Worm (Caenorhabditis elegans) whole organism, dauer: ENCODE measurements around the gene fbxa-10.

Source experiments
- unc-62 ChIP-seq: sonication (generic microtip); optimal IDR thresholded peaks from 2 replicates; lab custom pipeline; 2017; ENCODE audit warnings: missing biosample characterization, missing genetic modification reagents, missing genetic modification characterization

Gene fbxa-10

ce11 chrIII:955981-956380 is 3.8 kb downstream of the fbxa-10 start, which contains the start of gene fbxa-54:
TSS of gene fbxa-54 (plus strand) at chrIII:956334.
- TF ChIP-seq unc-62 (GFP tag; lab: Kevin White, UChicago) = no peak

DNA sequence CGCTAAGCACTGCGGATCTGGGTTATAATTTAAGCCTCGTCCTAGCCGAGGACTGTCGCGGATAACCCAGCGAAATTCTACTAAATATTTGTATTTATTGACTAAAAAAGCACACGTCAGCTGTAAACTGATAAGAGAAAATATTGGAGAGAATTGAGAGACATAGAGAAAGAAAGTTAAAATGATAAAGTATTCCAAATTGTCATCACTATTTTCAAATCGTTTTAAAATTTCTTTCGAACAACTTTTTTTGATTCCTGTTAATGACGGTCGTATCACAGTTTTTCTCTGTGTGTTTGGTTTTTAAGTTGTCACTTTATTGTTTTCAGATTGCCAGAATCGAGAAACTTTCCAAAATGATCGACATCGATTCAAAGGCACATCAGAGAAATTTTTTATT is 9.8 kb downstream of the fbxa-10 start, which contains the start of gene fbxa-51:
Gene fbxa-51, plus strand, starts transcription at position 322 of the 400 bp plus-strand sequence.
- TF ChIP-seq unc-62 (GFP tag; lab: Kevin White, UChicago) = no peak

- no peak for TF ChIP-seq unc-62 (GFP tag; lab: Kevin White, UChicago)
Observed at ce11 chrIII:964637-965036, 12.4 kb downstream of the fbxa-10 start.

ce11 chrIII:966259-966658 is 14.1 kb downstream of the fbxa-10 start:
- no peak for TF ChIP-seq unc-62 (GFP tag; lab: Kevin White, UChicago)

DNA sequence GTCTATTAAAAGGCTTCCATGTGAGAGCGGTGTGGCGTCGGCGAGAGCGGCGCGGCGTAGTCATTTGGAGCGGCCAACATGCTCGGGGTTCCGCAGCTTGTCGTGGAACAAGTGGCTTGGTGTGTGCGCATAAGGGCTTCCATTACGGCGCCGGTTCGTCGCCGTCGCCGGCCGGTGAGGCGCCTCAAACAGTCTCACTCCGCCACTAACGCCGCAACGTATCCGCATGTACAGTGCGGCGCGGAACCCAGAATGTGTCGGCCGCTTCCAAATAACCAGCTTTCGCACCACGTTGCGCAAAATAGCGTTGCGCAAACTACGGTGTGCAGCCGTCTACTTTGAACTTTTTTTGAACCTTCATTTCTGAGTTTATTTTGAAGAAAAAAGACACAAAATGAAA is 18.7 kb downstream of the fbxa-10 start:
- no peak for TF ChIP-seq unc-62 (GFP tag; lab: Kevin White, UChicago)

DNA sequence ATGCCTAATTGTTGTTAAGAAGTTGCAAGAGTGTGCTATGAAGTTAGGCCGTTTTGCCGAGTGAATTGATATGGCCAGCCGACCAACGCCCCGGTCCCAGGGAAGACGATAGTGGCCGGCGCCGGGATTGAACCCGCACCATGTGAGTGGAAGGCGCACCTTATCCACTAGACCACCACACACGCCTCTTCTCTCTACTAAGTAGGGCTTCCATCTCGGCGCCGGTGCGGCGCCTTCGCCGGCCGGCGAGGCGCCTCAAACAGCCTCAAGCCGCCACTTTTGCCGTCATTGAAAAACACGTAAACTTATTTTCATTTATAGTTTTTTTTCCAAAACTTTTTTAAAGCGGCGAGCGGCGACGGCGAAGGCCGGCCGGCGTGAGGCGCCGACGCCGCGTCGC is 26.7 kb downstream of the fbxa-10 start:
- no peak for TF ChIP-seq unc-62 (GFP tag; lab: Kevin White, UChicago)

ce11 chrIII:981960-982359 is 29.8 kb downstream of the fbxa-10 start:
- TF ChIP-seq unc-62 (GFP tag; lab: Kevin White, UChicago) = no peak

DNA sequence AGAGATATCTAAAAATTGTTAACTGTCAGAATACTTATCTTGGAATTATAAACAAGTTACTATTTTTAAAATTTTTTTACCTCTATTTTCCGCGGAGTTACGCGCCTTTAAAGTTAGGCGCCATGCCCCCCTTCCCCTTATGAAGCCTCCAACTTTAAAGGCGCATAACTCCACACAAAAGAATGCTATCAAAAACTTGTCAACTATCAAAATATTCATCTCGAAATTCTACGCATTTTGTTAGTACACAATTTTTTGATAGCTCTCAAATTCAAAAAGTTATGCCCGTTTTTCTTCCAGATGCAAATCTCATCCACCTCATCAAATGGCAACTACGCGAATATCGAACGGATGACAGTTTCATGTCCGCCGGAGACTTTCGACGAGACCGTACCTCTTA is 30.8 kb downstream of the fbxa-10 start, which contains the start of gene tbc-10:
Gene tbc-10, plus strand, starts transcription at position 301 of the 400 bp plus-strand sequence.
- TF ChIP-seq unc-62 (GFP tag; lab: Kevin White, UChicago) = no peak

ce11 chrIII:989558-989957 is 37.4 kb downstream of the fbxa-10 start:
- no peak for TF ChIP-seq unc-62 (GFP tag; lab: Kevin White, UChicago)

DNA sequence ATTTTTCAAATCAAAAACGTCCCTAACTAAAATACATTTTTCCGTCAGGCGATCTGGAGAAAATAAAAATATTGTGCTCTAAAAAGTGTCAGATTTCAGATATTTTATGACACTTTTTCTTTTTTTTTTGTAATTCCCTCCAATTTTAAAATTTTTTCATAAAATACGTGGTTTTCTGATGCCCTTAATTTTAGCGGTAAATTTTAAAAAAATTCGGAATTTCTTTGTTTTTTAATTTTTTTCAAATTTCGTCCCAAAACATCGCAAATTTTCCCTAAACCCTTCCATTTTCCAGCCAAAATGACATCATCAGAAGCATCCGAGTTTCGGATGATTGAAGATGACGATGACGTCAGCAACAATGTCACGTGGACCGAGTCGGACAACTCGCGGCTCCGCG is 39.4 kb downstream of the fbxa-10 start, which contains the start of gene trp-2:
Gene trp-2, plus strand, starts transcription at position 301 of the 400 bp plus-strand sequence.
- no peak for TF ChIP-seq unc-62 (GFP tag; lab: Kevin White, UChicago)

DNA sequence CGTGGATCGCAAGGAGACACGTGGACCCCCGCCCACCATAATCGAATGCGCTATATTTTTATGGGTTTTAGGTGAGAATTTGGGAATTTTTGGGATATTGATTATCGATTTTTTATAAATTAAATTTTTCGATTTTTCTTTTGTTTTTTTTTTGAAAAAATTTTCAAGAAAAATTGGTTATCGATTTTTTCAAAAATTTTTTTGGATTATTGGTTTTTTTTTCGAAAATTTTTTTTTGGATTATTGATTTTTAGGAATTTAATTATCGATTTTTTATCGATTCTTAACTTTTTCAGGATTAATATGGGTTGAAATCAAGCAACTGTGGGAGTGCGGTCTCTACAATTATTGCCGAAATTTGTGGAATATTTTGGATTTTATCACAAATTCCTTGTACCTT is 44.4 kb downstream of the fbxa-10 start:
- no peak for TF ChIP-seq unc-62 (GFP tag; lab: Kevin White, UChicago)

ce11 chrIII:998855-999254 is 46.7 kb downstream of the fbxa-10 start:
- TF ChIP-seq unc-62 (GFP tag; lab: Kevin White, UChicago) = no peak

DNA sequence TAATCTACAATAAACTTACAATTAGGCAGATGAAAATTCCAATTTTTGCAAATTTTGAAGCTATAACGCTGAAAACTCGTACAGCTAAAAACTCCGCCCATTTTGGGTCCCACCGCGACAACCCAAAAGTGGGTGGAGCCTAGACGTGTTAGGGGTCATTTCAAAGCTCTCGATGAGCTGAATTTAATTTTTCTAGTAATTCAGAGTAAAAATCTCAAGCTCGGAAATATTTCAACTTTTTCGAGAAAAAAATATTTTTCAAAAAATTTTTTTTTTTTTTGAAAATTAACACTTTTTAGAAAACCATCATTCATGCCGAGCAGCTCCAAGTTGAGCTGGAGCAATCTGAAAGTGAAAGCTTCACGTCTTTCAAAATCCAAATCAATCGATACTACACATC is 49.1 kb downstream of the fbxa-10 start, which contains the start of gene R06B10.7:
Gene R06B10.7, minus strand, starts transcription at position 101 of the 400 bp plus-strand sequence.
- TF ChIP-seq unc-62 (GFP tag; lab: Kevin White, UChicago) = no peak

ce11 chrIII:1002510-1002909 is 50.3 kb downstream of the fbxa-10 start, which contains the start of gene clec-150:
TSS of gene clec-150 (plus strand) at chrIII:1002707.
- TF ChIP-seq unc-62 (GFP tag; lab: Kevin White, UChicago) = no peak
